Fruit fly (Drosophila melanogaster): ENCODE measurements around the gene NFAT.

Gene NFAT

dm6 chrX:13698717-13699427, 74.3 kb downstream of the NFAT start:
- TF ChIP-seq CG17801 (GFP tag; optimal IDR thresholded peaks at IDR 0.05; ENCODE audit: partially characterized antibody): no peak

DNA sequence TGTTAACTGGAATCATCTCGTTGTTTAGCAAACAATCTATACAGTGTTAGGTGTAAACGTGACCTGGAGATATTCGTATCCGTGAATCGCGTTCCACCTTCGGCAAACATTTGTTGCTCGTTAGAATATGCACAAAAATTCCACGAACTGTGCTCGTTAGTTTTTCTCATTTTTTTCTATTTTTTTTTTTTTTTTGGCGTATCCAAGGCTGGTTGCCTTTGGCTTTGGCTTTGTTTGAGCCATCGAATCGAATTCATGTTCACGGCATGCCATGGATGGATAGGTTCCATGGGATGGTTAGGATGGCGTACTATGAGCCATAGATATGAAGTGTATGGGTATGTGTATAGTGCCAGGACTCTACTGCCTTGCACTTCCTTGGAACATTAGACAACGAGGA, 75.1 kb downstream of the NFAT start:
- no peak for TF ChIP-seq CG17801 (GFP tag; optimal IDR thresholded peaks at IDR 0.05; ENCODE audit: partially characterized antibody)

All from ovary, adult (tissue).